Worm (Caenorhabditis elegans): Measurements from ENCODE around the gene Y71H2AM.20.

Y71H2AM.20 gene

ce11 chrIII:2780793-2781192, 5.0 kb downstream of the Y71H2AM.20 start, which contains the start of gene Y71H2AM.6:
Y71H2AM.6 (plus strand) TSS chrIII:2781056.
- peak; percentile 5 for TF ChIP-seq nhr-23 (tag; optimal IDR thresholded peaks at IDR 0.05)
- TF ChIP-seq daf-12 (tag; optimal IDR thresholded peaks at IDR 0.05) = no peak
- peak; percentile 1 for TF ChIP-seq elt-2 (tag; optimal IDR thresholded peaks at IDR 0.05)
- TF ChIP-seq snpc-4 (tag; optimal IDR thresholded peaks at IDR 0.05) = peak; percentile 19
- TF ChIP-seq pha-4 (tag; optimal IDR thresholded peaks at IDR 0.05) = peak; percentile 59
- TF ChIP-seq nfya-1 (tag; optimal IDR thresholded peaks at IDR 0.05; ENCODE audit: insufficient read depth) = peak; percentile 69
- peak; percentile 64 for TF ChIP-seq lin-15B (tag; optimal IDR thresholded peaks at IDR 0.05)
- no peak for TF ChIP-seq lsy-12 (tag; optimal IDR thresholded peaks at IDR 0.05)

- TF ChIP-seq nhr-25 (tag; optimal IDR thresholded peaks at IDR 0.05) (no peak), lin-39 (tag; optimal IDR thresholded peaks at IDR 0.05) (peak; percentile 33), hmg-11 (tag; optimal IDR thresholded peaks at IDR 0.05) (peak; percentile 22), unc-62 (GFP tag; optimal IDR thresholded peaks at IDR 0.05) (no peak), nfya-1 (tag; optimal IDR thresholded peaks at IDR 0.05; ENCODE audit: insufficient read depth) (peak; percentile 31), sea-2 (GFP tag; optimal IDR thresholded peaks at IDR 0.05) (peak; percentile 59)
Observed at ce11 chrIII:2780283-2780682, 5.5 kb downstream of the Y71H2AM.20 start.

- TF ChIP-seq ZK546.5 (tag; optimal IDR thresholded peaks at IDR 0.05) (no peak), hmg-11 (tag; optimal IDR thresholded peaks at IDR 0.05) (no peak), unc-39 (tag; optimal IDR thresholded peaks at IDR 0.05) (no peak), R02D3.7 (tag; optimal IDR thresholded peaks at IDR 0.05) (no peak), nhr-25 (tag; optimal IDR thresholded peaks at IDR 0.05) (no peak), nhr-23 (tag; optimal IDR thresholded peaks at IDR 0.05) (no peak), nhr-237 (tag; optimal IDR thresholded peaks at IDR 0.05) (no peak), elt-3 (tag; optimal IDR thresholded peaks at IDR 0.05) (no peak), elt-2 (tag; optimal IDR thresholded peaks at IDR 0.05) (no peak), ceh-9 (tag; optimal IDR thresholded peaks at IDR 0.05) (no peak), ceh-82 (tag; optimal IDR thresholded peaks at IDR 0.05) (no peak)
Observed at ce11 chrIII:2778655-2779054, 7.1 kb downstream of the Y71H2AM.20 start, which contains the start of gene laf-1. laf-1 (minus strand) TSS chrIII:2779053.

ce11 chrIII:2770752-2771151, 15.0 kb downstream of the Y71H2AM.20 start:
- TF ChIP-seq pha-4 (tag; optimal IDR thresholded peaks at IDR 0.05) (no peak), ceh-82 (tag; optimal IDR thresholded peaks at IDR 0.05) (no peak), hmg-11 (tag; optimal IDR thresholded peaks at IDR 0.05) (no peak), nhr-237 (tag; optimal IDR thresholded peaks at IDR 0.05) (no peak), unc-39 (tag; optimal IDR thresholded peaks at IDR 0.05) (no peak), ZK546.5 (tag; optimal IDR thresholded peaks at IDR 0.05) (no peak), mml-1 (tag; optimal IDR thresholded peaks at IDR 0.05) (no peak), fos-1 (tag; optimal IDR thresholded peaks at IDR 0.05) (no peak), skn-1 (tag; optimal IDR thresholded peaks at IDR 0.05) (no peak), nhr-12 (tag; optimal IDR thresholded peaks at IDR 0.05) (no peak), ztf-11 (tag; optimal IDR thresholded peaks at IDR 0.05) (no peak), ceh-9 (tag; optimal IDR thresholded peaks at IDR 0.05) (no peak), nhr-23 (tag; optimal IDR thresholded peaks at IDR 0.05) (no peak)

ce11 chrIII:2769078-2769477, 16.7 kb downstream of the Y71H2AM.20 start:
- TF ChIP-seq mml-1 (tag; optimal IDR thresholded peaks at IDR 0.05) = no peak
- no peak for TF ChIP-seq unc-62 (GFP tag; optimal IDR thresholded peaks at IDR 0.05)
- no peak for TF ChIP-seq lsy-12 (tag; optimal IDR thresholded peaks at IDR 0.05)
- no peak for TF ChIP-seq zag-1 (tag; optimal IDR thresholded peaks at IDR 0.05)
- no peak for TF ChIP-seq hmg-11 (tag; optimal IDR thresholded peaks at IDR 0.05)
- no peak for TF ChIP-seq ama-1 (optimal IDR thresholded peaks at IDR 0.05)
- no peak for TF ChIP-seq ztf-11 (tag; optimal IDR thresholded peaks at IDR 0.05)
- TF ChIP-seq nhr-23 (tag; optimal IDR thresholded peaks at IDR 0.05) = no peak

ce11 chrIII:2768635-2769034, 17.1 kb downstream of the Y71H2AM.20 start, which contains the start of gene swsn-3:
swsn-3 (minus strand) TSS chrIII:2768679.
- TF ChIP-seq nhr-43 (tag; optimal IDR thresholded peaks at IDR 0.05; ENCODE audit: poor library complexity, severe bottlenecking) (peak; percentile 82), nhr-67 (tag; optimal IDR thresholded peaks at IDR 0.05) (peak; percentile 69), mml-1 (tag; optimal IDR thresholded peaks at IDR 0.05) (no peak), fkh-10 (GFP tag; optimal IDR thresholded peaks at IDR 0.05) (peak; percentile 43), nhr-11 (tag; optimal IDR thresholded peaks at IDR 0.05) (no peak), nhr-76 (tag; optimal IDR thresholded peaks at IDR 0.05) (peak; percentile 5), egl-5 (tag; optimal IDR thresholded peaks at IDR 0.05) (peak; percentile 81), ceh-16 (tag; optimal IDR thresholded peaks at IDR 0.05) (no peak), nhr-25 (tag; optimal IDR thresholded peaks at IDR 0.05) (peak; percentile 75), jun-1 (tag; optimal IDR thresholded peaks at IDR 0.05) (peak; percentile 67), lin-15B (tag; optimal IDR thresholded peaks at IDR 0.05) (peak; percentile 96), nhr-23 (tag; optimal IDR thresholded peaks at IDR 0.05) (peak; percentile 91), nhr-237 (tag; optimal IDR thresholded peaks at IDR 0.05) (no peak), nhr-77 (tag; optimal IDR thresholded peaks at IDR 0.05) (no peak), egl-27 (tag; optimal IDR thresholded peaks at IDR 0.05) (peak; percentile 11), ceh-82 (tag; optimal IDR thresholded peaks at IDR 0.05) (peak; percentile 79), sea-2 (GFP tag; optimal IDR thresholded peaks at IDR 0.05) (no peak), nhr-12 (tag; optimal IDR thresholded peaks at IDR 0.05) (no peak), ztf-11 (tag; optimal IDR thresholded peaks at IDR 0.05) (no peak), ceh-9 (tag; optimal IDR thresholded peaks at IDR 0.05) (no peak), elt-3 (tag; optimal IDR thresholded peaks at IDR 0.05) (no peak), aly-2 (tag; optimal IDR thresholded peaks at IDR 0.05) (no peak), R02D3.7 (tag; optimal IDR thresholded peaks at IDR 0.05) (peak; percentile 79), unc-39 (tag; optimal IDR thresholded peaks at IDR 0.05) (no peak), zag-1 (tag; optimal IDR thresholded peaks at IDR 0.05) (peak; percentile 4), fos-1 (tag; optimal IDR thresholded peaks at IDR 0.05) (no peak), lsy-12 (tag; optimal IDR thresholded peaks at IDR 0.05) (peak; percentile 74), elt-1 (tag; optimal IDR thresholded peaks at IDR 0.05) (peak; percentile 1), pha-4 (tag; optimal IDR thresholded peaks at IDR 0.05) (peak; percentile 94)
